Worm (Caenorhabditis elegans) whole organism, dauer: ENCODE results near the gene C05B5.4.

Experiments used
- unc-62 ChIP-seq: sonication (generic microtip); optimal IDR thresholded peaks from 2 replicates; lab custom pipeline; 2017; ENCODE audit warnings: missing biosample characterization, missing genetic modification reagents, missing genetic modification characterization

The C05B5.4 gene

DNA sequence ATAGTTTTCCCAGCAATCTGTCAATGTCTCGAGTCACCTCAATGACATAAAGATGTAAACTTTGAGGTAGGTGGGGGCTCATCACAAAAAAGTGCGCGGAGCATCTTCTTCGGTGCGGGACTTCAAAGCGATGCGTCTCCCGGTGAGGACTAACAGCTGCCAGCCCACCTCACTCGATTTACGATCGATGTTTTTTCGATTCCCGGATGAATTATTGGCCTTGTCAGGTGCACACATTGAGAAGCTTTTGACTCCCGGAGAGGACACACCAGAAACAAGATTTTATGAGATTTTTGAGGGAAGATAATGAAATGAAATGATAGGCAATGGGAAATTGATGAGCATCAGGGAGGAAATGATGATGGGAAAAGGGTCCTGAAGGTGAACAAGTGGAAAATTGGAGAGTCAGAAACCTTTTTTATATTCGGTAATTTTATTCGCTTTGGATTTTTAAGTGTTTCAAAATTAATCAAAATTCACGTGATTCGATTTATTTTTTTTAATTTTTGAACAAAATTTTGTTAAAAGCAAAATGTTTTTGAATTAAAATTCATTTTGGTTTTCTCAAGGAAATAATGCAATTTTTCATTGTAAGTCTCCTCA is 6.8 kb upstream of the C05B5.4 start, which contains the start of gene C05B5.12:
Gene C05B5.12 (plus strand): TSS at position 553 of the 603 bp plus-strand sequence.
- TF ChIP-seq unc-62 (GFP tag; lab: Kevin White, UChicago): no peak

DNA sequence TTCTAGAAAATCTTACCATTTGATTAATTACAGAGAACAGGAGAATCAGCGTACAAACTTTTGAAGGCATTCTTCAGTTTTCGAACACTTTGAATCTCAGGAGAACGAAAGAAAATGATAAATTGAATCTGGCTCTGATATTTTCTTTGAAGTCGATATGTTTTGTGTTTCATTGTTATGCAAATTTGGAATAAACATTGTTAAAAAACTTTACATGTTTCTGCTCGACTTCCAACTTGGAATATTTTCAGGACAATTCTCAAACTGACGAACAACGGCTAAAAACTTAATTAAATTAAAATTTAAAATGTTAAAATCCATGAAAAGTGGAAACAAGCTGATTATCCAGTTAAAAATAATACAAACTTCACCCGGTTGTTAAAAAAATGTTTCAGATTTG is 5.3 kb upstream of the C05B5.4 start, which contains the start of gene C05B5.1:
Gene C05B5.1 (minus strand): TSS at position 101 of the 400 bp plus-strand sequence.
- no peak for TF ChIP-seq unc-62 (GFP tag; lab: Kevin White, UChicago)

DNA sequence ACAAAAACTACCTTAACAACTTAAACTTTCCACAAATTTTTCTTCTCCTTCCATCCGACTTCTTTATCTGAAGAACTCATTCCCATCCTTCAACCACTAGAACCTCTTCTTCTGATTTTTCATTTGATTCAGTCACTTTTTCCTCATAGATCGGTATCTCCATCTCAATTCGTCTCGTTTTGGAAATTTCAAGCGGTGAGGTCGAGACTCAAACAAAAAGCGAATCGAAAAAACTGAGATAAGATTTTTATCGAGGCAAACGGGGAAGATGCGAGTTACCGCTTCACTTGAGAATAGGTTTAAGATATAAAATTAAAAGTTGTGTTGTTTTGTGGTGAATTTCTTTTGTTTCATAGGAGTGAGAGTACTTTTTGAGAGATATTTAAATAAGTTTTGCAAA is 2.4 kb upstream of the C05B5.4 start:
- no peak for TF ChIP-seq unc-62 (GFP tag; lab: Kevin White, UChicago)

DNA sequence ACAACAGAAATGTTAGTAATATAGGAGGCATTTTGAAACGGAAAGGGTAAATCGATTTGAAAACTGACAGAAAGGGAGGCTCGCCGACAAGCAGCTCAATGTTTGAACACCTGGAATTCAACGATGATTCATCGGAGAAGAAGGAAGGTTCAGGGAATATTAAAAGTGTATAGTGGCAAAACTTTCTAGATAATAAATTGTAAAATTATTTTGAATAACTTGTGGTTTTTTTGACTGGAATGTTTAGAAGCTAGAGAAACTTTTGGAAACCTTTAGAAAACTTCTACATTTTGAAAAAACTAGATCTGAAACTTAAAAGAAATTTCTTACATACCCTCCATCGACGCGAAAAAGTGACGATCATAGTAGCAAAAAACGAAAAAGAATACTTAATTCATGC is 4.2 kb downstream of the C05B5.4 start, which contains the start of gene pqn-8:
Gene pqn-8 (minus strand): TSS at position 101 of the 400 bp plus-strand sequence.
- no peak for TF ChIP-seq unc-62 (GFP tag; lab: Kevin White, UChicago)

DNA sequence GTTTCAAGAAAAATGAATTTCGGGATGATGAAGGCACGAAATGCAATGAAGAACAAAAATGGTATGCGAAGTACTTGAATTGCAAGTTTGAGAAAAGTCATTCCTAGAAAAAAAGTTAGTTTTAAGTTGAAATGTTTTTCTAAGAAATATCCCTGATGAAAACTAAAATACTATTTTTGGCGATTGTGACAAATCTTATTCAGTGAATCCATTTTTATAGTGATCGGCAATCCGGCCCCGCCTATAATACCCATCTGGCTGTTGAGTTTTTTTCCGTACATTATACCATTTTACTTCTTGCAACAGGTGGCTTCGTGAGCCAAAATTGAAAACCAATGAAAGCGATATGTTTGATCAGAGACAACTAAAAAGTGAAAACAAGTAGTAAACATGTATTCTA is 5.5 kb downstream of the C05B5.4 start, which contains the start of gene C05B5.17:
Gene C05B5.17 (minus strand): TSS at position 101 of the 400 bp plus-strand sequence.
- no peak for TF ChIP-seq unc-62 (GFP tag; lab: Kevin White, UChicago)

DNA sequence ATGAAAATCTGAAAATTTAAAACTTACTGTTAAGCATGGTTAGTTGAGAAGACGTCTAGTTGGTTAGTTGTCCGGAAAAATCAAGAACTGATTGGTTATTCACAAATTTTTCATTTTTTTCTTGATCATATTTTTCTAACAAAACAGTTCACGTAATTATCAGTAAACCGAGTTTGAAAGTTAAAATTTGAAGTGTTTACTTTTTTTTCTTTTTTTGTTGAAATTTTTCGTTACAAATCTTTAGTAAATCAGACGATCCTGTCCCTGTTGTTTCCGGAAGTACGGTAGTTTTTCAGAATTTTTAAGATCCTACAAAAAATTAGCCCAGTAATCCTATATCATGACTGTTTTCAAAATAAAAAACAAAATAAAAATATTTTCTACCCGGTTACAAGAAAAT is 6.7 kb downstream of the C05B5.4 start, which contains the start of gene C05B5.2:
Gene C05B5.2 (minus strand): TSS at position 101 of the 400 bp plus-strand sequence.
- TF ChIP-seq unc-62 (GFP tag; lab: Kevin White, UChicago): no peak

DNA sequence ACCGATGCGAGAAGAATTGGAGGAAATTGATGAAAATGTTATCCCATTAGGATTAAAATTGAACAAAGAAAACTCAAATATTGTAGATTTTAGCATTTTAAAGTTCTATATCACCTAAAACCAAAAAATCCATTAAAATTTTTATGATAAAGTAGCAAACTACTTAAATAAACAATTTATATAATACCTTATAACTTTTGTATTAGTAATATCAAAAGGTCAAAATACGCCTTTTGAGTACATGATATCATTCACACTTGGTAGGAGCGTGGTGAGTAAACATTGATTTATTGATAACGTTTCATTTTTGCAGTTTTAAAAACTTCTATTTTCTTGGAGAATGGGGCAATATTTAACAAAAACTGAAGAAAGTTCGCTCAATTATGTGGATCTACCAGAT is 7.4 kb downstream of the C05B5.4 start, which contains the start of gene C05B5.5:
Gene C05B5.5 (plus strand): TSS at position 301 of the 400 bp plus-strand sequence.
- no peak for TF ChIP-seq unc-62 (GFP tag; lab: Kevin White, UChicago)

DNA sequence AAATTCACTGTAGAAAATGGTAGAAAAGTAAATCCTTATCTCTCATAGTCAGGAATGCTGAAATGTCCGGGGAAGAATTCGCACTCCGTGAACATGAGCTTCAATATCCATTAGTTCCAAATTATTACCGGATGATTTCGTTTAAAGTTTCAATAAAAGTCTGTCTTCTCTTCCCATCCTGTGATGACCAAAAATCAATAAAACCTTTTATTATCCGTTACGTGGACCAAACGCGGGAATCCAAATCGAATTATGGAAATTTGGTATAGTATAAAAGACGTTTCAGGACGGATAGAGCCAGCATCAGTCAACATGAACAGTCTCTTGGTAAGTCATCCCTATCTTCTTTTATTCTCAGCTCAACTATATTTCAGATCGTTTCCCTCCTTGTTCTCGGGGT is 10.5 kb downstream of the C05B5.4 start, which contains the start of gene C05B5.11:
Gene C05B5.11 (plus strand): TSS at position 301 of the 400 bp plus-strand sequence.
- no peak for TF ChIP-seq unc-62 (GFP tag; lab: Kevin White, UChicago)

DNA sequence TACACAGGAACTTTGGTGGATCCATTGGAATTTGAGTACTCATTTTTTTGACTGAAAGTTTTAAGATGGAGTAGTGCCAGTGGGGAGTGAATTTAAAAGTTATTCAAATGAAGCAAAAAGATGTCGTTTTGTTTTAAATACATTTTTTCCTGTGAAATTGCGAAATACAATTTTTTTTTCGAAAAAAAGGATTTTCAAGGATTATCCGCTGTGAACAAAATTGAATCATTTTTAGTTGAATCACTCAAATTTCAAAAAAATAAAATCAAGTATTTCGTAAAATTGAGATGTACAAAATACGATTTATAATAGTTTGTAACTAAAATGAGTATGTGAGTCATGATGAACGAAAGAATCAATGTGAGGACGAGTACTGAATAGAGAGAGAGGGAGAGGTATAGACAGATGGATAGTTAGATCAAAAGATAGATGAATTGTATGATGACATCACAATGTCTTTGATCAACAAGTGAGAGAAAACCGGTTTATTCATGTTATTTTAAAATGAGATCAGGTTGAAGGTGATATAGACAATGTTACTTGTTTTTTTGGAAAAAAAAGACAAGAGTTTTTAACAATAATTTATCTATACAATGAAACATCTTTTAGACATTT is 13.2 kb downstream of the C05B5.4 start, which contains the start of gene C05B5.8:
Gene C05B5.8 (minus strand): TSS at position 51 of the 615 bp plus-strand sequence.
- TF ChIP-seq unc-62 (GFP tag; lab: Kevin White, UChicago): no peak

DNA sequence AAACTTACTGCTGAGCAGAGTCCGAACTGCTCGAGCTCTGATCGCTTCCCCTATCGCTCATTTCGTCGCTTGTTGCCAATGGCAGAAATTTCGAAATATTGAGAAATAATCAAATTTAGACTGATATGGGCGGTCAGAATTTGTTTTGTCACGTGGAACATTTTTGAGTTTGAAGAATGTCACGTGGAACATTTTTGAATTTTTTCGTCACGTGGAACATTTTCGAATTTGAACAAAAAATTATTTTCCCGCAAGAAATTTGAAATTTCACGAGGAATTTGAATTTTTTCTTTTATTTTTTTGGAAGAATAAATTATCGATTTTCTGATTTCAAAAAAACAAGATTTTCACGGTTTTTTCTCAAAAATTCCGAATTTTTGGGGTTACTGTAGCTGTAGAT is 16.4 kb downstream of the C05B5.4 start, which contains the start of gene fbxa-155:
Gene fbxa-155 (minus strand): TSS at position 101 of the 400 bp plus-strand sequence.
- no peak for TF ChIP-seq unc-62 (GFP tag; lab: Kevin White, UChicago)

DNA sequence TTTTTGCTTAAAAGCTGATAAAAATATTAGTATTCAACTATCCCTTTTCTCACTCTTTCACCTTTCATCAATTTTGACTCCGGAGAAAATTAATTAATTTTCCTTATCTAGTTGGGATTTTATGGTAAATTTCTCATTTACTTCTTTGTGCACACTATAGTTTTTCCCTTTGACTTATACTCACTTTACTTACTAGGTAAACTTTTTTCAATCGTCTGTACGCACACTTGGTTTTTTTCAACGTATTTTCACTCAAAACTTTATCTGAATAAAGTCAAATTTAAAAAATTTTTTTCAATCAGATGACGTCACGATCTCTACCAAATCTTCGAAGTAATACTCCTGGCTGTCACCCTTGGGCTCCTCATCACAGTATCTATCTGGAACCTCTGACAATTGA is 18.5 kb downstream of the C05B5.4 start, which contains the start of gene C05B5.16:
Gene C05B5.16 (plus strand): TSS at position 301 of the 400 bp plus-strand sequence.
- no peak for TF ChIP-seq unc-62 (GFP tag; lab: Kevin White, UChicago)

DNA sequence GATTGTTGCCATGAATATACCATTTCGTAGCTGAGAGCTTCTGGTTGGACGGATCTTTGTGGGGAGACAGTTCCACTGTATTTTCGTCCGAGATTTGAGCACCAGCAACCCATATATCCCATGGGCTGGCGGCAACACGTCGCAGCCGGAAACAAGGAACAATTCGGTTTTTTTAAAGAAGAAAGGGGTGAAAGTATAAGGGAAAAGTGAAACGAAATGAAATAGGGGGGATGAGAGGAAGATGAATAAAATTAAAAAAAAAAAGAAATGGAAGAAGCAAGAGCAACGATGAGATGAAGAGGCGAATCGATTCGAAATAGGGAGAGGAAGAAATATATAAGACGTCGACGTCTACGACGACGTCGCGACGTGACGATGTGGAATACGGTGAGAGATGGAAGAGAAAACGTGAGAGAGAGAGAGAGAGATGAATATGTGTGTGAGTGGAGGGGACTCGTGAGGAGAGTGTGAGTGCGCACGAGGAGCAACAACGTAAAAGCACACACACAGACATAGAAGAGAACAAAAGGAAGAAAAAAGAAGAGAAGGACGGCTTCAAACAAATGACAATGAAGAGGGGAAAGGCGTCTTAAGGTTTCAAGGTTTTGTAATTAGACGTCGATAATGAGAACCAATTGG is 22.8 kb downstream of the C05B5.4 start, which contains the start of gene rgs-1:
Gene rgs-1 (minus strand): TSS at position 146 of the 639 bp plus-strand sequence.
- no peak for TF ChIP-seq unc-62 (GFP tag; lab: Kevin White, UChicago)

DNA sequence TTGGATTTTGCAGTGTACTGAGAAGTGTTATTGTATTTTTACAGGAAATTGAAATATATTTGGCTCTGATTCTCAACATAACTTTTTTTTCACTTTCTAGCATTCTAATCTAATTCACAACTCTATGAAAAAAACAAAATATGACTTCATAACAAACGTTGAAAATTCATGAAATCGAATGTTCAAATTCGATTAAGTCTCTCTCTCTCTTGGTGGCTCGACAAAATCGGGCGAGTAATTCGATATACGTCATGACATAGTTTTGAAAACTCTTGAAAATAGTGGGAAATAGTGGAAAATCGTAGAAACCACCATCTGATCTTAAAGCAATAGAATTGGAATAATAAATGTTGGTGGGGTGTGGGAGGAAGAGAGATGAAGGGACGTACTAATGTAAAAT is 24.3 kb downstream of the C05B5.4 start:
- no peak for TF ChIP-seq unc-62 (GFP tag; lab: Kevin White, UChicago)

DNA sequence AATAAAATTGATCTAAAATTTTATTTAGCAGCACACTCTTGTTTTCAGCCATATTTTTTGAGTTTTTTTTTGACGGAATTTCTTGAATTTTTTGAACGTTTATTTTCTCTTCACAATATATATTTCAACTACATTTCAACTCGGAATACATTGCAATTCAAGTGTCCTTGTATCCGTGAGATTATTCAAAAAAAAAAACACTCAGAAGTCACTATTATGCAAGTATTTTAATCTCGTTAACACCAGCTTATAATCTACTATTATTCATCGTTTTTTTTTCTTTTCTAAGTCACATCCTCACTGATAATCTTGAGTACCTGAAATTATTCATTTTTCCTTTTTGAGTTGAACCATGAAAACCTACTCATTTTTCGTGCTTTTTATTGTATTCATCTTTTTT is 29.8 kb downstream of the C05B5.4 start, which contains the start of gene ins-21:
Gene ins-21 (plus strand): TSS at position 301 of the 400 bp plus-strand sequence.
- TF ChIP-seq unc-62 (GFP tag; lab: Kevin White, UChicago): no peak

DNA sequence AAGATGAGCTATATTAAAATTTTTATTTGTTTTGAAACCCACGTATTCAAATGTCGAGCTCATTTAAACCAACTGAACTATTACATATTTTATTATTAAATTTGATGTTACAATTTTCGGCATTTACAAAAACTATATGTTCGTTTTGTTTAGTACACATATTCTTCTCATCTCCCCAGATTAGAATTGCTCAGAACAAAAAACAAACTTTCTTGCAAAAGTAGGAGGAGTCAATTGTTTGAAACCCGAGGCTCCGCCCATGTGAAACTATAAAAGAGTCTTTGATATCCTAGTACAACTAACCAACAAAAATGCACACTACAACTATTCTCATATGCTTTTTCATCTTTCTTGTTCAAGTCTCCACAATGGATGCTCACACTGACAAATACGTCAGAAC is 32.3 kb downstream of the C05B5.4 start, which contains the start of gene ins-22:
Gene ins-22 (plus strand): TSS at position 301 of the 400 bp plus-strand sequence.
- no peak for TF ChIP-seq unc-62 (GFP tag; lab: Kevin White, UChicago)
